Fruit fly (Drosophila melanogaster) whole organism, wandering third instar larva: ENCODE measurements around the gene CG4022.

Experiments used
- Abd-B ChIP-seq: fragments of >200 bp; optimal IDR thresholded peaks from 2 replicates; lab custom pipeline; 2017; ENCODE audit warnings: missing biosample characterization, missing genetic modification characterization
- CG32264 ChIP-seq: fragments of 200-800 bp; sonication (Bioruptor generic); optimal IDR thresholded peaks from 2 replicates; lab custom pipeline; 2016; ENCODE audit warnings: missing biosample characterization, missing genetic modification characterization
- CG9705 ChIP-seq: fragments of 200-800 bp; sonication (Bioruptor generic); optimal IDR thresholded peaks from 2 replicates; lab custom pipeline; 2018; ENCODE audit warnings: missing biosample characterization, mild to moderate bottlenecking, missing genetic modification characterization
- Dfd ChIP-seq: fragments of >200 bp; optimal IDR thresholded peaks from 2 replicates; lab custom pipeline; 2017; ENCODE audit warnings: missing biosample characterization, missing genetic modification characterization
- Jra ChIP-seq: sonication (Bioruptor generic); optimal IDR thresholded peaks from 2 replicates; lab custom pipeline; 2016; ENCODE audit warnings: missing biosample characterization, missing genetic modification characterization
- Mio ChIP-seq: sonication (Bioruptor generic); optimal IDR thresholded peaks from 2 replicates; lab custom pipeline; 2016; ENCODE audit warnings: missing biosample characterization, missing genetic modification characterization
- br ChIP-seq: fragments of 200-800 bp; sonication (Bioruptor generic); optimal IDR thresholded peaks from 2 replicates; lab custom pipeline; 2016; ENCODE audit warnings: missing biosample characterization, missing genetic modification characterization
- fru ChIP-seq: fragments of 200-800 bp; sonication (Bioruptor generic); optimal IDR thresholded peaks from 3 replicates; lab custom pipeline; 2016; ENCODE audit warnings: missing biosample characterization, mild to moderate bottlenecking, missing genetic modification characterization
- h ChIP-seq: fragments of 200-800 bp; sonication (Bioruptor generic); optimal IDR thresholded peaks from 3 replicates; lab custom pipeline; 2016; ENCODE audit warnings: missing biosample characterization, mild to moderate bottlenecking, missing genetic modification characterization
- pan ChIP-seq: fragments of >200 bp; optimal IDR thresholded peaks from 2 replicates; lab custom pipeline; 2017
- woc ChIP-seq: sonication (Bioruptor generic); optimal IDR thresholded peaks from 2 replicates; lab custom pipeline; 2016; ENCODE audit warnings: missing biosample characterization, mild to moderate bottlenecking, missing genetic modification characterization

- TF ChIP-seq CG32264 (GFP tag; lab: Kevin White, UChicago) (no peak), Dfd (GFP tag; lab: Kevin White, UChicago) (no peak), CG9705 (GFP tag; lab: Kevin White, UChicago) (no peak), h (GFP tag; lab: Kevin White, UChicago) (no peak), Mio (GFP tag; lab: Kevin White, UChicago) (no peak), Jra (GFP tag; lab: Kevin White, UChicago) (no peak), woc (GFP tag; lab: Kevin White, UChicago) (no peak), pan (lab: Kevin White, UChicago) (no peak), Abd-B (GFP tag; lab: Kevin White, UChicago) (no peak), br (GFP tag; lab: Kevin White, UChicago) (no peak), fru (GFP tag; lab: Kevin White, UChicago) (no peak)
Measured at dm6 chr3L:9420819-9421130, 10.1 kb upstream of the CG4022 start.
